ENCODE assay signal across 5 worm cellular contexts in genomic region chrX:8241906-8242305, ce11.
A peak's percentile ranks its signal among the peaks of the same experiment; 100 is the strongest.
TF ChIP-seq lines count a peak whose summit lies in the region.

endu-2 (plus strand) TSS chrX:8242301.

TF ChIP-seq in whole organism, L1 larva, 84 proteins besides CTCF, POLR2A, EP300 and RAD21:
- TF ChIP-seq fkh-4 (tag; optimal IDR thresholded peaks at IDR 0.05; lab: Kevin White, UChicago; ENCODE audit: borderline replicate concordance) (no peak), mdl-1 (tag; optimal IDR thresholded peaks at IDR 0.05; lab: Kevin White, UChicago) (peak in 1 of 2 experiments; percentile 50), elt-2 (tag; optimal IDR thresholded peaks at IDR 0.05; lab: Kevin White, UChicago) (peak; percentile 86), nhr-71 (tag; optimal IDR thresholded peaks at IDR 0.05; lab: Kevin White, UChicago) (peak; percentile 29), nhr-28 (tag; optimal IDR thresholded peaks at IDR 0.05; lab: Kevin White, UChicago) (no peak), aha-1 (tag; optimal IDR thresholded peaks at IDR 0.05; lab: Kevin White, UChicago) (no peak), nhr-90 (tag; optimal IDR thresholded peaks at IDR 0.05; lab: Kevin White, UChicago; ENCODE audit: poor library complexity) (peak; percentile 5), lin-35 (GFP tag; optimal IDR thresholded peaks at IDR 0.05; lab: Kevin White, UChicago) (peak in 1 of 2 experiments; percentile 3), hlh-4 (tag; optimal IDR thresholded peaks at IDR 0.05; lab: Kevin White, UChicago) (no peak)

TF ChIP-seq in whole organism, L2 larva, 48 proteins besides CTCF, POLR2A, EP300 and RAD21:
- TF ChIP-seq F13H6.1 (tag; optimal IDR thresholded peaks at IDR 0.05; lab: Kevin White, UChicago), result peak; percentile 32
- no peak for TF ChIP-seq nhr-129 (tag; optimal IDR thresholded peaks at IDR 0.05; lab: Kevin White, UChicago)
- peak; percentile 74 for TF ChIP-seq sma-9 (GFP tag; optimal IDR thresholded peaks at IDR 0.05; lab: Kevin White, UChicago)
- TF ChIP-seq sma-9 (tag; optimal IDR thresholded peaks at IDR 0.05; lab: Kevin White, UChicago), result no peak
- TF ChIP-seq fos-1 (tag; optimal IDR thresholded peaks at IDR 0.05; lab: Kevin White, UChicago), result peak; percentile 65
- peak in 1 of 2 experiments; percentile 35 for TF ChIP-seq mdl-1 (tag; optimal IDR thresholded peaks at IDR 0.05; lab: Kevin White, UChicago)
- TF ChIP-seq elt-3 (tag; optimal IDR thresholded peaks at IDR 0.05; lab: Kevin White, UChicago), result no peak

TF ChIP-seq in whole organism, L3 larva, 47 proteins besides CTCF, POLR2A, EP300 and RAD21:
- TF ChIP-seq pqm-1 (tag; optimal IDR thresholded peaks at IDR 0.05; lab: Kevin White, UChicago) (peak; percentile 78), elt-2 (tag; optimal IDR thresholded peaks at IDR 0.05; lab: Kevin White, UChicago) (peak; percentile 90), egl-5 (tag; optimal IDR thresholded peaks at IDR 0.05; lab: Kevin White, UChicago) (no peak), pha-4 (tag; optimal IDR thresholded peaks at IDR 0.05; lab: Kevin White, UChicago) (peak; percentile 3), ztf-11 (tag; optimal IDR thresholded peaks at IDR 0.05; lab: Kevin White, UChicago) (no peak)

TF ChIP-seq in whole organism, L4 larva, 104 proteins besides CTCF, POLR2A, EP300 and RAD21 (continues in another document):
- no peak for TF ChIP-seq ZK337.2 (GFP tag; IDR thresholded peaks at IDR 0.05; lab: Robert Waterston, UW)
- no peak for TF ChIP-seq zfp-3 (GFP tag; conservative IDR thresholded peaks at IDR 0.05; lab: Robert Waterston, UW)
- no peak for TF ChIP-seq tag-97 (GFP tag; IDR thresholded peaks at IDR 0.05; lab: Robert Waterston, UW)
- no peak for TF ChIP-seq tra-1 (GFP tag; IDR thresholded peaks at IDR 0.05; lab: Robert Waterston, UW)
- TF ChIP-seq nhr-77 (tag; optimal IDR thresholded peaks at IDR 0.05; lab: Kevin White, UChicago), result no peak
- no peak for TF ChIP-seq ceh-82 (tag; optimal IDR thresholded peaks at IDR 0.05; lab: Kevin White, UChicago)
- TF ChIP-seq mxl-3 (GFP tag; optimal IDR thresholded peaks at IDR 0.05; lab: Kevin White, UChicago), result peak; percentile 39
- no peak for TF ChIP-seq ztf-11 (tag; optimal IDR thresholded peaks at IDR 0.05; lab: Kevin White, UChicago)
- TF ChIP-seq nhr-10 (tag; optimal IDR thresholded peaks at IDR 0.05; lab: Kevin White, UChicago), result no peak
- no peak for TF ChIP-seq lir-3 (tag; optimal IDR thresholded peaks at IDR 0.05; lab: Kevin White, UChicago)
- no peak for TF ChIP-seq fkh-10 (GFP tag; optimal IDR thresholded peaks at IDR 0.05; lab: Kevin White, UChicago)
- no peak for TF ChIP-seq F10B5.3 (tag; optimal IDR thresholded peaks at IDR 0.05; lab: Kevin White, UChicago)
- no peak for TF ChIP-seq ztf-7 (tag; optimal IDR thresholded peaks at IDR 0.05; lab: Kevin White, UChicago)
- no peak for TF ChIP-seq F49E8.2 (tag; optimal IDR thresholded peaks at IDR 0.05; lab: Kevin White, UChicago; ENCODE audit: borderline replicate concordance)
- TF ChIP-seq sdz-12 (GFP tag; optimal IDR thresholded peaks at IDR 0.05; lab: Kevin White, UChicago), result no peak
- TF ChIP-seq dmd-6 (GFP tag; IDR thresholded peaks at IDR 0.05; lab: Robert Waterston, UW), result peak; percentile 83
- TF ChIP-seq unc-130 (GFP tag; optimal IDR thresholded peaks at IDR 0.05; lab: Kevin White, UChicago), result no peak
- TF ChIP-seq Y75B8A.6 (GFP tag; IDR thresholded peaks at IDR 0.05; lab: Robert Waterston, UW), result no peak
- TF ChIP-seq nhr-28 (tag; optimal IDR thresholded peaks at IDR 0.05; lab: Kevin White, UChicago), result peak; percentile 26
- TF ChIP-seq nhr-237 (tag; optimal IDR thresholded peaks at IDR 0.05; lab: Kevin White, UChicago), result no peak
- peak; percentile 61 for TF ChIP-seq hlh-11 (tag; optimal IDR thresholded peaks at IDR 0.05; lab: Kevin White, UChicago)
- no peak for TF ChIP-seq F44E2.7 (GFP tag; IDR thresholded peaks at IDR 0.05; lab: Robert Waterston, UW)
- no peak for TF ChIP-seq daf-16 (GFP tag; optimal IDR thresholded peaks at IDR 0.05; lab: Kevin White, UChicago)
- peak; percentile 57 for TF ChIP-seq daf-16 (tag; optimal IDR thresholded peaks at IDR 0.05; lab: Kevin White, UChicago)
- no peak for TF ChIP-seq dpl-1 (GFP tag; optimal IDR thresholded peaks at IDR 0.05; lab: Kevin White, UChicago)
- TF ChIP-seq pqm-1 (tag; optimal IDR thresholded peaks at IDR 0.05; lab: Kevin White, UChicago), result peak; percentile 33
- no peak for TF ChIP-seq spr-3 (GFP tag; optimal IDR thresholded peaks at IDR 0.05; lab: Kevin White, UChicago)
- peak; percentile 47 for TF ChIP-seq hlh-30 (tag; optimal IDR thresholded peaks at IDR 0.05; lab: Kevin White, UChicago; ENCODE audit: insufficient read depth)
- no peak for TF ChIP-seq zip-2 (tag; optimal IDR thresholded peaks at IDR 0.05; lab: Kevin White, UChicago)
- TF ChIP-seq nhr-42 (GFP tag; IDR thresholded peaks at IDR 0.05; lab: Robert Waterston, UW), result no peak
- TF ChIP-seq egl-43 (GFP tag; IDR thresholded peaks at IDR 0.05; lab: Robert Waterston, UW), result no peak
- no peak for TF ChIP-seq unc-39 (tag; optimal IDR thresholded peaks at IDR 0.05; lab: Kevin White, UChicago)
- TF ChIP-seq saeg-2 (GFP tag; IDR thresholded peaks at IDR 0.05; lab: Robert Waterston, UW), result no peak
- TF ChIP-seq daf-19 (GFP tag; conservative IDR thresholded peaks at IDR 0.05; lab: Robert Waterston, UW), result no peak
- TF ChIP-seq vab-7 (GFP tag; IDR thresholded peaks at IDR 0.05; lab: Robert Waterston, UW), result no peak
- no peak for TF ChIP-seq aha-1 (tag; lab: Kevin White, UChicago)
- TF ChIP-seq zag-1 (tag; optimal IDR thresholded peaks at IDR 0.05; lab: Kevin White, UChicago), result no peak
- no peak for TF ChIP-seq snpc-1.2 (GFP tag; IDR thresholded peaks at IDR 0.05; lab: Robert Waterston, UW)
- no peak for TF ChIP-seq daf-12 (tag; optimal IDR thresholded peaks at IDR 0.05; lab: Kevin White, UChicago)

TF ChIP-seq in whole organism, young adult, 124 proteins besides CTCF, POLR2A, EP300 and RAD21:
- TF ChIP-seq lin-35 (GFP tag; optimal IDR thresholded peaks at IDR 0.05; lab: Kevin White, UChicago) (no peak), chd-7 (tag; optimal IDR thresholded peaks at IDR 0.05; lab: Kevin White, UChicago) (no peak), cebp-1 (GFP tag; IDR thresholded peaks at IDR 0.05; lab: Robert Waterston, UW) (no peak), cebp-1 (tag; optimal IDR thresholded peaks at IDR 0.05; lab: Kevin White, UChicago) (peak; percentile 2), nhr-80 (tag; optimal IDR thresholded peaks at IDR 0.05; lab: Kevin White, UChicago) (peak; percentile 42), nfyb-1 (GFP tag; IDR thresholded peaks at IDR 0.05; lab: Robert Waterston, UW) (0 out of 2 replicates have a peak, but pooled peaks have one; percentile 17)
TF ChIP-seq in whole organism, young adult: peak in this region for 3.
